Worm (Caenorhabditis elegans): ENCODE data around the gene nhr-218.

- no peak for TF ChIP-seq lin-35 (GFP tag; optimal IDR thresholded peaks at IDR 0.05)
- no peak for TF ChIP-seq snpc-4 (tag; optimal IDR thresholded peaks at IDR 0.05)
- TF ChIP-seq rnt-1 (tag; optimal IDR thresholded peaks at IDR 0.05), result no peak
- TF ChIP-seq dpl-1 (GFP tag; optimal IDR thresholded peaks at IDR 0.05), result no peak
- no peak for TF ChIP-seq skn-1 (tag; optimal IDR thresholded peaks at IDR 0.05)
- no peak for TF ChIP-seq elt-3 (tag; optimal IDR thresholded peaks at IDR 0.05)
- TF ChIP-seq ets-5 (GFP tag; IDR thresholded peaks at IDR 0.05), result no peak
Measured at ce11 chrV:16271121-16271520, 12.9 kb downstream of the nhr-218 start, which contains the start of gene T13F3.6.

Measured in whole organism, L1 larva.